Fruit fly (Drosophila melanogaster) whole organism, embryonic: Measurements from ENCODE around the gene CG3294.

Source experiments
- Abd-B ChIP-seq: fragments of 200-800 bp; sonication (Bioruptor generic); optimal IDR thresholded peaks from 2 replicates; lab custom pipeline; 2018; ENCODE audit warnings: missing biosample characterization, mild to moderate bottlenecking, missing genetic modification characterization, moderate library complexity
- CG10147 ChIP-seq: fragments of 200-800 bp; sonication (Bioruptor generic); optimal IDR thresholded peaks from 2 replicates; lab custom pipeline; 2019; ENCODE audit warnings: missing biosample characterization, mild to moderate bottlenecking, missing genetic modification characterization, moderate library complexity
- CG10267 ChIP-seq: fragments of 200-800 bp; sonication (Bioruptor generic); optimal IDR thresholded peaks from 2 replicates; lab custom pipeline; 2018; ENCODE audit warnings: missing biosample characterization, mild to moderate bottlenecking, missing genetic modification characterization, moderate library complexity
- CG10654 ChIP-seq: fragments of 200-800 bp; sonication (Bioruptor generic); optimal IDR thresholded peaks from 2 replicates; lab custom pipeline; 2016; ENCODE audit warnings: missing biosample characterization, missing genetic modification characterization
- CG11247 ChIP-seq: fragments of 200-800 bp; sonication (Bioruptor generic); IDR thresholded peaks from 2 replicates; pipeline ENCODE4 v1.3.6; 2022; ENCODE audit warnings: missing biosample characterization, missing genetic modification characterization
- CG11560 ChIP-seq: fragments of 200-800 bp; sonication (Bioruptor generic); IDR thresholded peaks from 3 replicates; pipeline ENCODE4 v1.3.6; 2022; ENCODE audit warnings: missing biosample characterization, missing genetic modification characterization
- CG11695 ChIP-seq: fragments of 200-800 bp; sonication (Bioruptor generic); IDR thresholded peaks from 3 replicates; pipeline ENCODE4 v1.3.6; 2022; ENCODE audit warnings: missing biosample characterization, missing genetic modification characterization
- CG12744 ChIP-seq: fragments of 200-800 bp; sonication (Bioruptor generic); optimal IDR thresholded peaks from 2 replicates; lab custom pipeline; 2016; ENCODE audit warnings: missing biosample characterization, missing genetic modification characterization
- CG15479 ChIP-seq: fragments of 200-800 bp; sonication (Bioruptor generic); optimal IDR thresholded peaks from 3 replicates; lab custom pipeline; 2019; ENCODE audit warnings: missing biosample characterization, mild to moderate bottlenecking, missing genetic modification characterization, moderate library complexity
- CG16779 ChIP-seq: fragments of 200-800 bp; sonication (Bioruptor generic); IDR thresholded peaks from 2 replicates; pipeline ENCODE4 v1.3.6; 2022; ENCODE audit warnings: missing biosample characterization, missing genetic modification characterization
- CG16813 ChIP-seq: fragments of 200-800 bp; sonication (Bioruptor generic); IDR thresholded peaks from 3 replicates; pipeline ENCODE4 v1.3.6; 2022; ENCODE audit warnings: missing biosample characterization, missing genetic modification characterization; ENCODE audit not compliant: partially characterized antibody
- CG1792 ChIP-seq: fragments of 200-800 bp; sonication (Bioruptor generic); optimal IDR thresholded peaks from 2 replicates; lab custom pipeline; 2016; ENCODE audit warnings: missing biosample characterization, missing genetic modification characterization
- CG1832 ChIP-seq: fragments of 200-800 bp; sonication (Bioruptor generic); optimal IDR thresholded peaks from 2 replicates; lab custom pipeline; 2017; ENCODE audit warnings: missing biosample characterization, mild to moderate bottlenecking, missing genetic modification characterization, inconsistent platforms
- CG2202 ChIP-seq: fragments of 200-800 bp; sonication (Bioruptor generic); optimal IDR thresholded peaks from 2 replicates; lab custom pipeline; 2018; ENCODE audit warnings: missing biosample characterization, mild to moderate bottlenecking, missing genetic modification characterization
- CG2678 ChIP-seq: fragments of 200-800 bp; sonication (Bioruptor generic); optimal IDR thresholded peaks from 3 replicates; lab custom pipeline; 2019; ENCODE audit warnings: missing biosample characterization, mild to moderate bottlenecking, missing genetic modification characterization, moderate library complexity
- CG32772 ChIP-seq: fragments of 200-800 bp; sonication (Bioruptor generic); IDR thresholded peaks from 2 replicates; pipeline ENCODE4 v1.3.6; 2022; ENCODE audit warnings: missing biosample characterization, missing genetic modification characterization
- CG3995 ChIP-seq: fragments of 200-800 bp; sonication (Bioruptor generic); optimal IDR thresholded peaks from 3 replicates; lab custom pipeline; 2016; ENCODE audit warnings: missing biosample characterization, missing genetic modification characterization
- CG4360 ChIP-seq: fragments of 200-800 bp; sonication (Bioruptor generic); IDR thresholded peaks from 2 replicates; pipeline ENCODE4 v1.3.6; 2022; ENCODE audit warnings: missing biosample characterization, missing genetic modification characterization
- CG4820 ChIP-seq: fragments of 200-800 bp; sonication (Bioruptor generic); optimal IDR thresholded peaks from 3 replicates; lab custom pipeline; 2016; ENCODE audit warnings: missing biosample characterization, missing genetic modification characterization
- CG6254 ChIP-seq: fragments of 200-800 bp; sonication (Bioruptor generic); optimal IDR thresholded peaks from 3 replicates; lab custom pipeline; 2017; ENCODE audit warnings: mild to moderate bottlenecking, missing biosample characterization, missing genetic modification reagents, missing genetic modification characterization
- CG6272 ChIP-seq: fragments of 200-800 bp; sonication (Bioruptor generic); IDR thresholded peaks from 2 replicates; pipeline ENCODE4 v1.3.6; 2022; ENCODE audit warnings: missing biosample characterization, missing genetic modification characterization
- CG6765 ChIP-seq: fragments of 200-800 bp; sonication (Bioruptor generic); optimal IDR thresholded peaks from 3 replicates; lab custom pipeline; 2017; ENCODE audit warnings: missing biosample characterization, mild to moderate bottlenecking, missing genetic modification characterization
- CG7357 ChIP-seq: fragments of 200-800 bp; sonication (Bioruptor generic); IDR thresholded peaks from 3 replicates; pipeline ENCODE4 v1.3.6; 2022; ENCODE audit warnings: missing biosample characterization, missing genetic modification characterization
- CG8359 ChIP-seq: fragments of 200-800 bp; sonication (Bioruptor generic); optimal IDR thresholded peaks from 2 replicates; lab custom pipeline; 2017; ENCODE audit warnings: missing biosample characterization, mild to moderate bottlenecking, missing genetic modification characterization, borderline replicate concordance
- Chrac-16 ChIP-seq: fragments of 200-800 bp; sonication (Bioruptor generic); optimal IDR thresholded peaks from 3 replicates; lab custom pipeline; 2016; ENCODE audit warnings: missing biosample characterization, missing genetic modification characterization
- CrebB ChIP-seq: fragments of 200-800 bp; sonication (Bioruptor generic); optimal IDR thresholded peaks from 3 replicates; lab custom pipeline; 2018; ENCODE audit warnings: missing biosample characterization, mild to moderate bottlenecking, missing genetic modification characterization
- Dip2 ChIP-seq: fragments of 200-800 bp; sonication (Bioruptor generic); IDR thresholded peaks from 2 replicates; pipeline ENCODE4 v1.3.6; 2022; ENCODE audit warnings: missing biosample characterization, missing genetic modification characterization
- GATAe ChIP-seq: fragments of 200-800 bp; sonication (Bioruptor generic); conservative IDR thresholded peaks from 2 replicates; pipeline ENCODE4 v1.3.6; 2022; ENCODE audit warnings: missing biosample characterization, missing genetic modification characterization
- HLH4C ChIP-seq: fragments of 200-800 bp; sonication (Bioruptor generic); IDR thresholded peaks from 3 replicates; pipeline ENCODE4 v1.3.6; 2022; ENCODE audit warnings: missing biosample characterization, missing genetic modification characterization; ENCODE audit not compliant: partially characterized antibody
- HmgZ ChIP-seq: fragments of 200-800 bp; sonication (Bioruptor generic); optimal IDR thresholded peaks from 2 replicates; lab custom pipeline; 2018; ENCODE audit warnings: missing biosample characterization, mild to moderate bottlenecking, missing genetic modification characterization
- Nf-YC ChIP-seq: fragments of 200-800 bp; optimal IDR thresholded peaks from 3 replicates; lab custom pipeline; 2019; ENCODE audit warnings: missing biosample characterization, mild to moderate bottlenecking, missing genetic modification characterization, moderate library complexity
- Stat92E ChIP-seq, 3 experiments: fragments of >200 bp in 2 of 3; fragments of 200-800 bp in 1 of 3; sonication (Bioruptor generic) in 1 of 3; optimal IDR thresholded peaks; 2 replicates each; lab custom pipeline; 2017 to 2019; ENCODE audit warnings: missing biosample characterization in 3 of 3, missing genetic modification characterization in 3 of 3, mild to moderate bottlenecking in 1 of 3, moderate library complexity in 1 of 3
- chn ChIP-seq: fragments of 200-800 bp; sonication (Bioruptor generic); optimal IDR thresholded peaks from 2 replicates; lab custom pipeline; 2016; ENCODE audit warnings: missing biosample characterization, missing genetic modification characterization
- corto ChIP-seq: fragments of 200-800 bp; sonication (Bioruptor generic); optimal IDR thresholded peaks from 2 replicates; lab custom pipeline; 2016; ENCODE audit warnings: missing biosample characterization, mild to moderate bottlenecking, missing genetic modification characterization, moderate library complexity
- croc ChIP-seq: fragments of 200-800 bp; sonication (Bioruptor generic); conservative IDR thresholded peaks from 3 replicates; pipeline ENCODE4 v1.3.6; 2022; ENCODE audit warnings: missing biosample characterization, missing genetic modification characterization
- dmrt11E ChIP-seq: fragments of 200-800 bp; sonication (Bioruptor generic); optimal IDR thresholded peaks from 3 replicates; lab custom pipeline; 2018; ENCODE audit warnings: missing biosample characterization, mild to moderate bottlenecking, missing genetic modification characterization, moderate library complexity
- gem ChIP-seq: fragments of 200-800 bp; sonication (Bioruptor generic); optimal IDR thresholded peaks from 2 replicates; lab custom pipeline; 2019; ENCODE audit warnings: missing biosample characterization, mild to moderate bottlenecking, missing genetic modification characterization, moderate library complexity
- h ChIP-seq: fragments of >200 bp; optimal IDR thresholded peaks from 2 replicates; lab custom pipeline; 2017
- hb ChIP-seq: fragments of 200-800 bp; sonication (Bioruptor generic); IDR thresholded peaks from 3 replicates; pipeline ENCODE4 v1.3.6; 2022; ENCODE audit warnings: missing biosample characterization, missing genetic modification characterization; ENCODE audit not compliant: partially characterized antibody
- insv ChIP-seq, 2 experiments: fragments of 200-800 bp; sonication (Bioruptor generic); optimal IDR thresholded peaks; 3 replicates each; lab custom pipeline; 2016 to 2018; ENCODE audit warnings: missing biosample characterization in 2 of 2, missing genetic modification characterization in 2 of 2
- phol ChIP-seq: fragments of 200-800 bp; sonication (Bioruptor generic); optimal IDR thresholded peaks from 3 replicates; lab custom pipeline; 2018; ENCODE audit warnings: missing biosample characterization, mild to moderate bottlenecking, missing genetic modification characterization, moderate library complexity
- pnt ChIP-seq: fragments of 200-800 bp; sonication (Bioruptor generic); optimal IDR thresholded peaks from 3 replicates; lab custom pipeline; 2016; ENCODE audit warnings: missing biosample characterization, missing genetic modification characterization
- pum ChIP-seq: fragments of 200-800 bp; sonication (Bioruptor generic); optimal IDR thresholded peaks from 2 replicates; lab custom pipeline; 2016; ENCODE audit warnings: missing biosample characterization, missing genetic modification characterization
- salm ChIP-seq: fragments of 200-800 bp; sonication (Bioruptor generic); optimal IDR thresholded peaks from 2 replicates; lab custom pipeline; 2018; ENCODE audit warnings: missing biosample characterization, mild to moderate bottlenecking, missing genetic modification characterization
- sima ChIP-seq: fragments of 200-800 bp; sonication (Bioruptor generic); optimal IDR thresholded peaks from 2 replicates; lab custom pipeline; 2016; ENCODE audit warnings: missing biosample characterization, missing genetic modification characterization
- slou ChIP-seq: fragments of 200-800 bp; sonication (Bioruptor generic); optimal IDR thresholded peaks from 3 replicates; lab custom pipeline; 2016; ENCODE audit warnings: missing biosample characterization, missing genetic modification characterization
- so ChIP-seq: fragments of 200-800 bp; sonication (Bioruptor generic); IDR thresholded peaks from 3 replicates; pipeline ENCODE4 v1.3.6; 2022; ENCODE audit warnings: missing biosample characterization, missing genetic modification characterization
- vvl ChIP-seq: fragments of 200-800 bp; sonication (Bioruptor generic); IDR thresholded peaks from 2 replicates; pipeline ENCODE4 v1.3.6; 2022; ENCODE audit warnings: missing biosample characterization, missing genetic modification characterization
- wek ChIP-seq: fragments of 200-800 bp; sonication (Bioruptor generic); optimal IDR thresholded peaks from 3 replicates; lab custom pipeline; 2018; ENCODE audit warnings: missing biosample characterization, mild to moderate bottlenecking, missing genetic modification characterization, moderate library complexity

Gene CG3294

dm6 chr2L:4837772-4838397 lies 43.5 kb downstream of the CG3294 start, which contains the start of the genes tank and CG12194 (continued):
- TF ChIP-seq CG6254 (GFP tag; lab: Kevin White, UChicago) (peak; percentile 97), h (lab: Kevin White, UChicago) (no peak), slou (peak; percentile 99), pum (GFP tag; lab: Kevin White, UChicago) (peak; percentile 99), gem (tag; lab: Kevin White, UChicago) (peak; percentile 99), CG1792 (GFP tag; lab: Kevin White, UChicago) (peak; percentile 97), CG16779 (GFP tag; lab: Robert Waterston, UW) (peak; percentile 99), CG2202 (peak; percentile 98), dmrt11E (tag; lab: Kevin White, UChicago) (peak; percentile 98), CG3995 (GFP tag; lab: Kevin White, UChicago) (peak; percentile 72), CG11247 (GFP tag; lab: Robert Waterston, UW) (peak; percentile 99), hb (GFP tag; lab: Robert Waterston, UW) (peak; percentile 29; the same call in 1 of the 3 replicates), pnt (GFP tag; lab: Kevin White, UChicago) (peak; percentile 99), CG2678 (tag; lab: Kevin White, UChicago) (peak; percentile 98), CG11560 (tag; lab: Robert Waterston, UW) (peak; percentile 93), HLH4C (GFP tag; lab: Robert Waterston, UW) (peak; percentile 73), corto (GFP tag; lab: Kevin White, UChicago) (peak; percentile 96), so (GFP tag; lab: Robert Waterston, UW) (peak; percentile 99), CG10267 (tag; lab: Kevin White, UChicago) (peak; percentile 96), wek (GFP tag; lab: Kevin White, UChicago) (peak; percentile 96), CG16813 (peak; percentile 82), CG7357 (GFP tag; lab: Robert Waterston, UW) (peak; percentile 96), chn (GFP tag; lab: Kevin White, UChicago) (peak; percentile 99), CrebB (tag; lab: Kevin White, UChicago) (peak; percentile 98), CG4360 (GFP tag; lab: Robert Waterston, UW) (peak; percentile 88), CG4820 (GFP tag; lab: Kevin White, UChicago) (peak; percentile 98), CG10654 (GFP tag; lab: Kevin White, UChicago) (peak; percentile 99), GATAe (GFP tag; lab: Robert Waterston, UW) (peak; percentile 96), phol (peak; percentile 98), salm (tag; lab: Kevin White, UChicago) (peak; percentile 98), CG15479 (GFP tag; lab: Kevin White, UChicago) (peak; percentile 26), CG10147 (GFP tag; lab: Kevin White, UChicago) (peak; percentile 95), vvl (GFP tag; lab: Robert Waterston, UW) (peak; percentile 100), CG11695 (GFP tag; lab: Robert Waterston, UW) (peak; percentile 99), CG6765 (peak; percentile 95), Nf-YC (peak; percentile 79), Abd-B (GFP tag; lab: Kevin White, UChicago) (peak; percentile 99), Dip2 (peak; percentile 72), croc (GFP tag; lab: Robert Waterston, UW) (peak; percentile 99), Chrac-16 (GFP tag; lab: Kevin White, UChicago) (peak; percentile 99), sima (GFP tag; lab: Kevin White, UChicago) (peak; percentile 96), CG1832 (GFP tag; lab: Kevin White, UChicago) (no peak), CG32772 (peak; percentile 100), CG12744 (GFP tag; lab: Kevin White, UChicago) (peak; percentile 98), Stat92E (GFP tag; optimal IDR thresholded peaks at IDR 0.05; lab: Kevin White, UChicago) (peak in 1 of 3 experiments; percentile 81), insv (GFP tag; optimal IDR thresholded peaks at IDR 0.05; lab: Kevin White, UChicago) (peak; percentile 52 to 63), HmgZ (tag; lab: Kevin White, UChicago) (peak; percentile 99), CG6272 (GFP tag; lab: Robert Waterston, UW) (peak; percentile 99), CG8359 (GFP tag; lab: Kevin White, UChicago) (peak; percentile 93)
